Fruit fly (Drosophila melanogaster): Measurements from ENCODE around the gene GluRIIC.
A peak's percentile ranks its signal among the peaks of the same experiment; 100 is the strongest.

GluRIIC gene

DNA sequence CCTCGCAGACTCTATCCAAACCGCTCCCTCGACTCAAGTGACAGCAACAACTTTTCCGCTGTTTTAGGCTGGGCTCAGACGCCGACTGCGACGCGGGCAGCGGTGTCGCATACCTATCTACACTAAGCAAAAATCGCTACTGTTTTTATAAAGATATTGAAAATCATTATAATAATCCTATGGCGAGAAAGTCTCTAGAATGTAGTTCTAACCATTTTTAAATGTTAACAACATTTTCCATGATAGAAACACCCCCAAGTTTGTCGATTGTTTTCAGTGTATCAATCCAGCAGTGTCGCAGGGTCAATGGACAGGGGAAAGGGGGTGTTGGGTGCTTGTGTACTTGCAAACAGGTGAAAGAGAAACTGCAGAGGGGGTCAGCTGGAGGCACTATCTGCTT is 48.0 kb upstream of the GluRIIC start (continued):
- TF ChIP-seq CG3281 (GFP tag; optimal IDR thresholded peaks at IDR 0.05) (peak; percentile 95), GATAe (GFP tag; conservative IDR thresholded peaks at IDR 0.05) (peak; percentile 56), crol (GFP tag; IDR thresholded peaks at IDR 0.05) (peak; percentile 87), Camta (GFP tag; optimal IDR thresholded peaks at IDR 0.05) (peak; percentile 94), gsb-n (tag; optimal IDR thresholded peaks at IDR 0.05) (peak; percentile 96), CG12236 (GFP tag; optimal IDR thresholded peaks at IDR 0.05) (peak; percentile 86), ems (GFP tag; optimal IDR thresholded peaks at IDR 0.05) (peak; percentile 91), Doc3 (GFP tag; IDR thresholded peaks at IDR 0.05; ENCODE audit: partially characterized antibody) (no peak), phol (tag; optimal IDR thresholded peaks at IDR 0.05) (peak; percentile 95), dati (GFP tag; IDR thresholded peaks at IDR 0.05) (peak; percentile 94), Hr3 (GFP tag; optimal IDR thresholded peaks at IDR 0.05) (peak; percentile 95), CG10366 (GFP tag; IDR thresholded peaks at IDR 0.05) (peak; percentile 96), NFAT (GFP tag; IDR thresholded peaks at IDR 0.05) (peak; percentile 95), Hmr (GFP tag; optimal IDR thresholded peaks at IDR 0.05) (peak; percentile 96), gt (GFP tag; IDR thresholded peaks at IDR 0.05) (peak; percentile 81), BtbVII (GFP tag; optimal IDR thresholded peaks at IDR 0.05) (peak; percentile 93), so (GFP tag; IDR thresholded peaks at IDR 0.05) (peak; percentile 96), CG2889 (GFP tag; IDR thresholded peaks at IDR 0.05) (peak; percentile 92), gem (tag; optimal IDR thresholded peaks at IDR 0.05) (peak; percentile 97), row (GFP tag; IDR thresholded peaks at IDR 0.05) (peak; percentile 95), pita (GFP tag; optimal IDR thresholded peaks at IDR 0.05) (no peak), eyg (GFP tag; optimal IDR thresholded peaks at IDR 0.05) (peak; percentile 92), ash1 (GFP tag; optimal IDR thresholded peaks at IDR 0.05) (peak; percentile 92), Dip3 (GFP tag; optimal IDR thresholded peaks at IDR 0.05) (peak; percentile 96), CG8290 (GFP tag; optimal IDR thresholded peaks at IDR 0.05) (peak; percentile 93), CG8290 (tag; optimal IDR thresholded peaks at IDR 0.05) (peak; percentile 70 to 98), CG3065 (GFP tag; optimal IDR thresholded peaks at IDR 0.05) (peak; percentile 86), dan (GFP tag; IDR thresholded peaks at IDR 0.05) (peak; percentile 80), CG11696 (GFP tag; IDR thresholded peaks at IDR 0.05) (peak; percentile 80), CG16815 (GFP tag; optimal IDR thresholded peaks at IDR 0.05) (peak; percentile 93), PHDP (tag; optimal IDR thresholded peaks at IDR 0.05) (peak; percentile 95), Spps (tag; optimal IDR thresholded peaks at IDR 0.05) (peak; percentile 92), CG7745 (tag; optimal IDR thresholded peaks at IDR 0.05) (peak; percentile 64), tna (GFP tag; IDR thresholded peaks at IDR 0.05; ENCODE audit: partially characterized antibody) (no peak), rib (GFP tag; IDR thresholded peaks at IDR 0.05) (peak; percentile 92), zen (tag; optimal IDR thresholded peaks at IDR 0.05) (peak; percentile 97), CG33557 (GFP tag; optimal IDR thresholded peaks at IDR 0.05) (peak; percentile 86), CG2678 (tag; optimal IDR thresholded peaks at IDR 0.05) (peak; percentile 97), CG1529 (GFP tag; optimal IDR thresholded peaks at IDR 0.05) (peak; percentile 93), CG10267 (tag; optimal IDR thresholded peaks at IDR 0.05) (peak; percentile 90), Dad (GFP tag; optimal IDR thresholded peaks at IDR 0.05) (peak; percentile 94), CG4854 (GFP tag; optimal IDR thresholded peaks at IDR 0.05) (peak; percentile 95), stwl (tag; optimal IDR thresholded peaks at IDR 0.05) (peak; percentile 43), dm (GFP tag; optimal IDR thresholded peaks at IDR 0.05) (peak; percentile 87), pho (GFP tag; optimal IDR thresholded peaks at IDR 0.05) (peak; percentile 96), CG2199 (GFP tag; IDR thresholded peaks at IDR 0.05) (peak; percentile 96), CG17912 (GFP tag; optimal IDR thresholded peaks at IDR 0.05) (peak; percentile 92), CG8388 (GFP tag; optimal IDR thresholded peaks at IDR 0.05) (peak; percentile 95), Opbp (GFP tag; IDR thresholded peaks at IDR 0.05; ENCODE audit: partially characterized antibody) (no peak), CG6689 (GFP tag; IDR thresholded peaks at IDR 0.05) (peak; percentile 95), bbx (GFP tag; IDR thresholded peaks at IDR 0.05; ENCODE audit: partially characterized antibody) (no peak), CG3847 (GFP tag; IDR thresholded peaks at IDR 0.05) (peak; percentile 95)
